Worm (Caenorhabditis elegans) whole organism, L4 larva: ENCODE results near the gene K08F4.12.

Experiments
- aha-1 ChIP-seq: fragments of 150-350 bp; peaks from one replicate; lab custom pipeline; 2014; ENCODE audit warnings: missing biosample characterization, missing genetic modification characterization
- ama-1 ChIP-seq: fragments of 150-350 bp; optimal IDR thresholded peaks from 2 replicates; lab custom pipeline; 2014; ENCODE audit warnings: inconsistent platforms, mixed read lengths
- ceh-82 ChIP-seq: sonication (generic microtip); optimal IDR thresholded peaks from 2 replicates; lab custom pipeline; 2017; ENCODE audit warnings: missing biosample characterization, missing genetic modification characterization
- fkh-10 ChIP-seq: fragments of 150-350 bp; optimal IDR thresholded peaks from 2 replicates; lab custom pipeline; 2014; ENCODE audit warnings: missing biosample characterization, missing genetic modification reagents, missing genetic modification characterization
- mep-1 ChIP-seq: fragments of 150-350 bp; sonication (generic microtip); optimal IDR thresholded peaks from 3 replicates; lab custom pipeline; 2014; ENCODE audit warnings: missing biosample characterization, missing genetic modification characterization
- nhr-102 ChIP-seq: sonication (generic microtip); optimal IDR thresholded peaks from 2 replicates; lab custom pipeline; 2016; ENCODE audit warnings: mild to moderate bottlenecking, missing genetic modification characterization, moderate library complexity, missing compliant biosample characterization
- nhr-25 ChIP-seq: sonication (generic microtip); optimal IDR thresholded peaks from 2 replicates; lab custom pipeline; 2017; ENCODE audit warnings: missing genetic modification characterization, mild to moderate bottlenecking, missing compliant biosample characterization, antibody characterized with exemption, moderate library complexity, borderline replicate concordance; ENCODE audit not compliant: insufficient read depth
- snpc-4 ChIP-seq: fragments of 150-350 bp; optimal IDR thresholded peaks from 2 replicates; lab custom pipeline; 2014; ENCODE audit warnings: missing biosample characterization, missing genetic modification characterization
- spr-3 ChIP-seq: fragments of 200-800 bp; sonication (Bioruptor generic); optimal IDR thresholded peaks from 2 replicates; lab custom pipeline; 2018; ENCODE audit warnings: mild to moderate bottlenecking, missing genetic modification characterization, missing compliant biosample characterization
- vab-7 ChIP-seq: fragments of 200-800 bp; sonication (Bioruptor generic); IDR thresholded peaks from 2 replicates; pipeline ENCODE4 v1.3.6; 2022; ENCODE audit warnings: missing genetic modification reagents, missing genetic modification characterization, missing compliant biosample characterization

- TF ChIP-seq aha-1 (tag; lab: Kevin White, UChicago) (no peak), nhr-25 (tag; lab: Kevin White, UChicago) (no peak), snpc-4 (tag; lab: Kevin White, UChicago) (no peak), fkh-10 (GFP tag; lab: Kevin White, UChicago) (no peak), ceh-82 (tag; lab: Kevin White, UChicago) (no peak), mep-1 (no peak), vab-7 (GFP tag; lab: Robert Waterston, UW) (no peak), ama-1 (lab: Kevin White, UChicago) (no peak), spr-3 (no peak), nhr-102 (tag; lab: Kevin White, UChicago) (no peak)
These were observed 47.5 kb upstream of the K08F4.12 start, which contains the start of gene ttbk-5 for ce11 chrIV:10090358-10090757.
